Worm (Caenorhabditis elegans): ENCODE measurements around the gene nhx-1.

nhx-1 gene

ce11 chrX:16016796-16017195, at the start of gene nhx-1, which contains the start of gene VB0395L.1:
Gene nhx-1 (plus strand): TSS chrX:16017121.
Gene VB0395L.1 (minus strand): TSS chrX:16016981.
- TF ChIP-seq unc-62 (GFP tag; optimal IDR thresholded peaks at IDR 0.05) = no peak

DNA sequence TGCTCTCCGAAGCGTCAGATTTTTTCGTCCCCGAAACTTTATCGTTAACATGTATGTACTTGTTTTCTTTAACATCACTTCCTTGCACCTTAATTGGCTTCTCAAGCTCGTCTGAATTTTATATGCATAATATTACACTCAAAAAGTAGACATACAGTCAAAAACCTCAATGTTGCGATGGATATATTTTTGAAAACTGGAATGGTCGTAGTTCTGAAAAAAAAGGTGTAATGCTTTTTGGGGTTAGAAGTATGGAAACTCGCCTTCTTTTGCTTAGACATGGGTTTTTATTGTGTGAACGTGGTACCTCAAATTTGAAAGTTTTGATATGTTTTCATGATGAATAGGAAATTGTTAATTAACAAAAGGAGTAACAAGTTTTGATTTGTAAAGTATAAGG, 34.3 kb upstream of the nhx-1 start, which contains the start of gene C09G1.2:
Gene C09G1.2 (minus strand): TSS at position 101 of the 400 bp plus-strand sequence.
- no peak for TF ChIP-seq unc-62 (GFP tag; optimal IDR thresholded peaks at IDR 0.05)

DNA sequence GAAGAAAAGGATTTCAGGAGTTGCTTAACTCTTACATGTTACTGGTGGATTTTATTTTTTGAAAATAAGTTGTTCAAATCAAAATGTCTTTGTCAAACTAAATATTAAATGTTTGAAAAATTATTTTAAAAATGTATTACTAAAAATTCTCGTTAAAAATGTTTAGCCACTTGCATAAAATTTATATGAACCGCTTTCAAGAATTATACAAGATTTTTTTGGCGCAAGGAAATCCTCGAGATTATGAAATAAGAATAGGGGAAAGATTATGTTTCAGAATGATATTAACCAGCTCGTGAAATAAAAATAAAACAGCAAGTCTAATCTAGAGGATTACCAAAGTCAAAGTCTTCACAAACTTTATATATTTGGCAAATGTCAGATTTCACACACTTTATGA, 33.6 kb upstream of the nhx-1 start:
- TF ChIP-seq unc-62 (GFP tag; optimal IDR thresholded peaks at IDR 0.05) = no peak

DNA sequence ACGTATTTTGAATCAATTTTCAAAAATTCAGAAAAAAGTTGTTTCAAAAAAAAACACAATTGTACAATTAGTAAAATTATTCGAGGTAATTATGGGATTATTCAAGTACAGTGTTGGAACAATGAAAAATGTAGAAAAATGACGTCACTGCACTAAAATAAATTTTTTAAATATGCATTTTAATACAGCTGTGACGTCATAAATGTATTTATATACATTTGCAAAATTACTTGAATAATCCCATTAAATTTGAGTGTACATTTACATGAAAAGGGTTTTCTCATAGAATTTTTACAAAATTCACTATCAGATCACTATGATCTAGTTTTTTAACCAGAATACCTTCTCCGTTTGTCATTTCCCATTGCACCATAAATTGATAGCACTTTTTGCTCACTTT, 28.3 kb upstream of the nhx-1 start:
- no peak for TF ChIP-seq unc-62 (GFP tag; optimal IDR thresholded peaks at IDR 0.05)

- no peak for TF ChIP-seq unc-62 (GFP tag; optimal IDR thresholded peaks at IDR 0.05)
These were observed 24.1 kb upstream of the nhx-1 start for ce11 chrX:15992806-15993205.

DNA sequence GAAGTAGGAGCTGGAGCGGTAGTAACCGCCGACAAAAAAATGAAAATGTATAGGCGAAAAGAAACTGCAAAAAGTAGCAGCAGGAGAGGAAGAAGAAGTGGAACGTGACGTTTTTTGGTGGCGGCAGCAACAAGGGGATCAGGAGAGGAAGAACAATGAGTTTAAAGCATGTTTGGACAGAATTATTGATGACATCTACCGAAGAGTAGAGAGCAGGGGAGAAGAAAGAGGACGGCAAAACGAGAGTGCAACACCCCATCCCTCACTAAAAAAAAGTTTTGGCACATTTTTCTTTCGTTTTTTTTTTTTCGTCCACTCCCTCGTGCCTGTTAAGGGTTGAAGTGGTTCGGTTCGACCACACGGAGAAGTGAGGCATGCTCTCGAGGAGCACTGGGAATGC, 23.0 kb upstream of the nhx-1 start:
- no peak for TF ChIP-seq unc-62 (GFP tag; optimal IDR thresholded peaks at IDR 0.05)

ce11 chrX:15997153-15997552, 19.8 kb upstream of the nhx-1 start:
- TF ChIP-seq unc-62 (GFP tag; optimal IDR thresholded peaks at IDR 0.05) = no peak

DNA sequence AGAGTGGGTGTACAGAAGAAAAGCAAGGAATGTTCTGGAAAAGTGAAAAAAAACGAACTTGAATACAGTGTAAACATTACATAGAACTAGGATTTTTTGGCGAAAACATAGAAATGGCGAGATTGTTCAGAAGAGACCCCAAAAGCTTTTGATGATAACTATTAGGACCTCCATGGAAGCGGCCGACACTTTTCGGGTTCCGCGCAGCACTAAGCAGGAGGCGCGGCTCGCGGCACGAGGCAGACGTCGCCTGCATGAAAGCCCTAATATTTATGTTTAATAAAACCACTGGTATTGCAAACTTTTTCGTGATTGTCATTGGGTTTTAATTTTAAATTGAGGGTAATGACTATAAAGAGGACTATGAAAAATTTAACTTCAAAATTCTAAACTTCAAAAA, 19.0 kb upstream of the nhx-1 start:
- no peak for TF ChIP-seq unc-62 (GFP tag; optimal IDR thresholded peaks at IDR 0.05)

DNA sequence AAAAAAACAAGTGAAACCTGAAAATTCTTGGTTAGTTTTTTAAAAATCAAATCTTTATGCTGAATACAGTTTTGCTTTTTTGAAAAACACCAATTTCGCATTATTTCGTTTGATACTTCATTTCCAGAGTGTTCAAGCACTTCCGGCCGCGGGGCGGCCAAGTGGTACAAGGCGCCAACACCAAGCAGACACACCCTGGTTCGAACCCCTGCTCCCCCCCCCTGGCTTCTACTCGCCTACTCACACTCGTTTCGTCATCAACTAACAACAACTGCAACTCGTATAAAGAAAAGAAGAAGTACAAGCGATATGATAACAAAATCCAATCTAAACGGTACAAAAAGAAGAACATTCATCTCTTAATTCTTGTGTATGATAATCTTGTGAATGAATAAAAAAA, 14.1 kb upstream of the nhx-1 start:
- TF ChIP-seq unc-62 (GFP tag; optimal IDR thresholded peaks at IDR 0.05) = no peak

- TF ChIP-seq unc-62 (GFP tag; optimal IDR thresholded peaks at IDR 0.05) = no peak
These were observed 10.4 kb upstream of the nhx-1 start, which contains the start of gene C09G1.4 for ce11 chrX:16006529-16006928. Gene C09G1.4 (minus strand): TSS chrX:16006629.

- TF ChIP-seq unc-62 (GFP tag; optimal IDR thresholded peaks at IDR 0.05) = no peak
These were observed 7.6 kb downstream of the nhx-1 start for ce11 chrX:16024558-16024957.

ce11 chrX:16028980-16029379, 12.1 kb downstream of the nhx-1 start:
- no peak for TF ChIP-seq unc-62 (GFP tag; optimal IDR thresholded peaks at IDR 0.05)

DNA sequence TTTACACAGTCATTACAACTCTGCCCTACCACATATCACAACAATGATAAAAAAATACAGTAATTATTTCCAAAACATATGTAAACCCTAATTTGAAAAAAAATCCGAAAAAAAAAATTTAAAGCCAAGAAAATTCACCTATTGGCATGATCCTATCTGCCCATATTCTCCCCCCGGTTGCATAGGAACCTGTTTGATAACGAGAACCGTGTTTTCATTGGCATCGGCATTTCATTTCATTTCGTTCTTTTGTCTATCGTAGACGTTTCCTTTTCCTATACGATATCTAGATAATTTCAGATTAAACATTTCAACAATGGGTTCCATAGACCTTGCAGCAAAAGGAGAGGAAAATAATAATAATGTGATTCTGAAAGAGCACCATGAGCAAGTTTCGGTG, 13.6 kb downstream of the nhx-1 start, which contains the start of gene mboa-1:
Gene mboa-1 (plus strand): TSS at position 301 of the 400 bp plus-strand sequence.
- no peak for TF ChIP-seq unc-62 (GFP tag; optimal IDR thresholded peaks at IDR 0.05)

ce11 chrX:16039173-16039572, 22.3 kb downstream of the nhx-1 start:
- no peak for TF ChIP-seq unc-62 (GFP tag; optimal IDR thresholded peaks at IDR 0.05)

- TF ChIP-seq unc-62 (GFP tag; optimal IDR thresholded peaks at IDR 0.05) = no peak
These were observed 23.3 kb downstream of the nhx-1 start, which contains the start of gene B0395.3 for ce11 chrX:16040207-16040716. Gene B0395.3 (minus strand): TSS chrX:16040257.

- no peak for TF ChIP-seq unc-62 (GFP tag; optimal IDR thresholded peaks at IDR 0.05)
These were observed 24.9 kb downstream of the nhx-1 start for ce11 chrX:16041808-16042207.

DNA sequence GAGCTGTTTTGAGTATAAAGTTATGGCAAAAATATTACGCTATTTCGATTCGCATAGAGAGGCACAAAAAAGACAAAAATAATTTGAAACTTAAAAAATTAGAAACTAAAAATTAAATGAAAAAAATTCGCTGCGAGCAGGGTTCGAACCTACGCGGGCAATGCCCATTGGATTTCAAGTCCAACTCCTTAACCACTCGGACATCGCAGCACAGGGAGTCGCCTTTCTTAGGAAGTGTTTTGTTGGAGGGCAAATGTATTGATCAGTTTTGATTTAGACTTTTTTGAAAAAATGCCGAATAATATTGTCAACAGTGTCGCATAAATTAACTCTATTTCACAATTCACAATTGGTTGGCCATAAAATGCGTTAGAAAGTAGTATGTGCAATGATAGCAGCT, 25.6 kb downstream of the nhx-1 start:
- no peak for TF ChIP-seq unc-62 (GFP tag; optimal IDR thresholded peaks at IDR 0.05)

DNA sequence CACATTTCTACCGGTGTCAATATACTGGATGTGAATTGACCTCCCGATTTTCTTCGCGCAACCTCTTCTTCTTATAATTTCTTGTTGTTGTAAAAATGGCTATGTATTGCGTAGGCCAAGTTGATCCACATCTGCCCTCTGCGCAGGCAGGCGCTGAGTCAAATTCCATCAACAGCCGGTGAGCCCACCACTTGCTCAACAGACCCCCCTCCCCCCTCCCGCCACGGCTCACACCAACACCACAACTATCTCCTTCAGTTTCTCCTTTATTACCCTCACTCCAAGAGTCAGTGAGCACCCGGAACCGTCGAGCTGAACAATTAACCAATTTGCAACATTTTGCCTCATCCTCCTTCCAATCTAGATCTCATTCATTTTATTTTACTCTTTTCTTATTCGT, 27.4 kb downstream of the nhx-1 start:
- TF ChIP-seq unc-62 (GFP tag; optimal IDR thresholded peaks at IDR 0.05) = no peak
